Worm (Caenorhabditis elegans): ENCODE results near the gene Y53C12B.1.

The Y53C12B.1 gene

DNA sequence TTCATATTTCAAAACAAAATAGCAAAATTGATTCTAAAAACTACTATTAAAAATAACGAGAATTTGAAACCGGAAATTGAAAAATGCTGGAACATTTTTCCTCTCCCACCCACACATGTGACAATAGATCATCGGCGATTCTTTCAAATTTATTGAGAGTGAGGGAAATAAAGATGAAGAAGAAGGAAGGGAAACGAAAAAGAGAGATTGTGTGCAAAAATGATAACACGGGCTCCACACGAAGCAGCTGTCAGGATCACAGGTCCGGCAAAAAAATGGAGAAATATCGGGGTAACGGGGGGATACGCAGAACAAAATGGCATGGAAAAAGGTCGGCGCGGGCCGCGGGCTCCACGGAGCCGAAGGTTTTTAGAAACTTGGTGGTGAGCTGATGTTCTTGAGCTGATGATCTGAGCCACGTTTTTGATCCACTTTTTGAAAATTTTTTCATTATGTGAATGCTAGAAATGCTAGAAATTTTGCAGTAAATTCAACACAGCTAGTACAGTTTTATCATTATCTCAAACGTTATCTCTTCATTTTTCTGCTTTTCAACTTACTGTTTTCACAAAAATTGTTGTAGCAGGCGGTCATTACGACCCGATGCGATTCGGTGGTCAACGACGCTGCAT lies 11.9 kb upstream of the Y53C12B.1 start, which contains the start of gene shk-1:
Gene shk-1 (plus strand): TSS at position 582 of the 632 bp plus-strand sequence.
- TF ChIP-seq scrt-1 (GFP tag; IDR thresholded peaks at IDR 0.05): no peak
- TF ChIP-seq pes-1 (GFP tag; IDR thresholded peaks at IDR 0.05): no peak
- TF ChIP-seq hmg-4 (GFP tag; optimal IDR thresholded peaks at IDR 0.05): no peak
- TF ChIP-seq hmbx-1 (tag; optimal IDR thresholded peaks at IDR 0.05): no peak
- no peak for TF ChIP-seq sea-1 (GFP tag; conservative IDR thresholded peaks at IDR 0.05)
- TF ChIP-seq ama-1 (optimal IDR thresholded peaks at IDR 0.05): no peak
- TF ChIP-seq tra-4 (tag; optimal IDR thresholded peaks at IDR 0.05): no peak
- no peak for TF ChIP-seq tbx-37 (GFP tag; conservative IDR thresholded peaks at IDR 0.05)
- no peak for TF ChIP-seq flt-1 (GFP tag; IDR thresholded peaks at IDR 0.05)
- TF ChIP-seq hnd-1 (tag; optimal IDR thresholded peaks at IDR 0.05): no peak
- TF ChIP-seq B0310.2 (tag; optimal IDR thresholded peaks at IDR 0.05): no peak
- no peak for TF ChIP-seq aly-1 (tag; optimal IDR thresholded peaks at IDR 0.05)
- TF ChIP-seq ets-7 (tag; optimal IDR thresholded peaks at IDR 0.05): no peak
- TF ChIP-seq F13C5.2 (tag; optimal IDR thresholded peaks at IDR 0.05): no peak
- no peak for TF ChIP-seq ceh-36 (tag; optimal IDR thresholded peaks at IDR 0.05)
- TF ChIP-seq ceh-13 (GFP tag; optimal IDR thresholded peaks at IDR 0.05): no peak
- no peak for TF ChIP-seq tbx-11 (GFP tag; IDR thresholded peaks at IDR 0.05)

DNA sequence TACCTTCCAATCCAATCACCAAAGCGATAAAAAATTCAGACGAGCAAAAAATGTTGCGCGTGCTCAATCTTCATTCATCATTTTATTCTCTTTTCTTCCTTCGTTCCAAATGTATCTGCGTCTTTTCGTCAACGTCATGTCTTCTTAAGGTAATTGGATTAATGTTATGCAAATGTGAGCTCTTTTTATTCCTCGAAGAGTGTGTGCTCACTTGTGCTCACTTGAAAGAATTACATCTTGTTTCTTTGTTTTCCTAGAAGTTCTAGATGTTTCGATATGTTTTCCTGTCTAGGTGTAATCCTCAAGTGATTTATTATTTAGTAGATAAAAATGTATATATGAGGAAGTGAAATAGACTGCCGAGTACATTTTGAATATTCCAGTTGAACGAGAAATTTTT lies 9.5 kb upstream of the Y53C12B.1 start:
- TF ChIP-seq scrt-1 (GFP tag; IDR thresholded peaks at IDR 0.05): no peak
- no peak for TF ChIP-seq flt-1 (GFP tag; IDR thresholded peaks at IDR 0.05)
- TF ChIP-seq ceh-36 (tag; optimal IDR thresholded peaks at IDR 0.05): no peak
- TF ChIP-seq tbx-11 (GFP tag; IDR thresholded peaks at IDR 0.05): no peak
- TF ChIP-seq tra-4 (tag; optimal IDR thresholded peaks at IDR 0.05): no peak
- TF ChIP-seq hmg-4 (GFP tag; optimal IDR thresholded peaks at IDR 0.05): no peak
- no peak for TF ChIP-seq ceh-13 (GFP tag; optimal IDR thresholded peaks at IDR 0.05)
- no peak for TF ChIP-seq pes-1 (GFP tag; IDR thresholded peaks at IDR 0.05)
- TF ChIP-seq F13C5.2 (tag; optimal IDR thresholded peaks at IDR 0.05): no peak
- TF ChIP-seq B0310.2 (tag; optimal IDR thresholded peaks at IDR 0.05): no peak
- no peak for TF ChIP-seq hmbx-1 (tag; optimal IDR thresholded peaks at IDR 0.05)
- TF ChIP-seq ets-7 (tag; optimal IDR thresholded peaks at IDR 0.05): no peak
- TF ChIP-seq tbx-37 (GFP tag; conservative IDR thresholded peaks at IDR 0.05): no peak
- no peak for TF ChIP-seq ama-1 (optimal IDR thresholded peaks at IDR 0.05)
- no peak for TF ChIP-seq sea-1 (GFP tag; conservative IDR thresholded peaks at IDR 0.05)
- no peak for TF ChIP-seq aly-1 (tag; optimal IDR thresholded peaks at IDR 0.05)
- no peak for TF ChIP-seq hnd-1 (tag; optimal IDR thresholded peaks at IDR 0.05)

DNA sequence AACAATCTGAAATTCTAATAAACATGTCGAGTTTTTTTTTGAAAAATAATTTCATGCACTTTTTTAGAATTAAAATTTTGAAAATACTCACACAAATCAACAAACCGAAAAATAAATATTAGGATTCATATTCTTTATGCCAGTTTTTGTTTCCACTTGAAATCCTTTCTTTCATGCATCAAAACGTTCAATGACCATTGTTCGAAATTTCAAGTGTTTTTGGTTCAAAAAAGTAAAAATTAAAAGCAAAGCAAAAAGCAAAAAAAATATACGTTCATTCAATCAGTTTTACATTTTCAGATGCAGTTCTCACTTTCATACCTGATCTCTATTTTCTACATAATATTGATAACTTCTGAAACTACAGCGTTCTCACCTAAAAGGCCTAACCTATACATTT lies 7.9 kb upstream of the Y53C12B.1 start, which contains the start of gene ZK1321.1:
Gene ZK1321.1 (plus strand): TSS at position 301 of the 400 bp plus-strand sequence.
- TF ChIP-seq hnd-1 (tag; optimal IDR thresholded peaks at IDR 0.05): no peak
- TF ChIP-seq B0310.2 (tag; optimal IDR thresholded peaks at IDR 0.05): no peak
- no peak for TF ChIP-seq F13C5.2 (tag; optimal IDR thresholded peaks at IDR 0.05)
- TF ChIP-seq hmbx-1 (tag; optimal IDR thresholded peaks at IDR 0.05): no peak
- no peak for TF ChIP-seq pes-1 (GFP tag; IDR thresholded peaks at IDR 0.05)
- TF ChIP-seq tra-4 (tag; optimal IDR thresholded peaks at IDR 0.05): no peak
- TF ChIP-seq scrt-1 (GFP tag; IDR thresholded peaks at IDR 0.05): no peak
- TF ChIP-seq aly-1 (tag; optimal IDR thresholded peaks at IDR 0.05): no peak
- TF ChIP-seq sea-1 (GFP tag; conservative IDR thresholded peaks at IDR 0.05): no peak

ce11 chrII:9753056-9753455 lies 7.2 kb upstream of the Y53C12B.1 start, which contains the start of gene Y53C12B.7:
TSS of gene Y53C12B.7 (minus strand) at chrII:9753218.
- TF ChIP-seq ama-1 (optimal IDR thresholded peaks at IDR 0.05): no peak
- no peak for TF ChIP-seq ceh-36 (tag; optimal IDR thresholded peaks at IDR 0.05)
- TF ChIP-seq tra-4 (tag; optimal IDR thresholded peaks at IDR 0.05): no peak
- no peak for TF ChIP-seq hnd-1 (tag; optimal IDR thresholded peaks at IDR 0.05)
- no peak for TF ChIP-seq tbx-11 (GFP tag; IDR thresholded peaks at IDR 0.05)
- no peak for TF ChIP-seq tbx-37 (GFP tag; conservative IDR thresholded peaks at IDR 0.05)
- TF ChIP-seq hmbx-1 (tag; optimal IDR thresholded peaks at IDR 0.05): no peak
- TF ChIP-seq scrt-1 (GFP tag; IDR thresholded peaks at IDR 0.05): no peak
- no peak for TF ChIP-seq sea-1 (GFP tag; conservative IDR thresholded peaks at IDR 0.05)
- TF ChIP-seq ets-7 (tag; optimal IDR thresholded peaks at IDR 0.05): no peak
- no peak for TF ChIP-seq hmg-4 (GFP tag; optimal IDR thresholded peaks at IDR 0.05)
- no peak for TF ChIP-seq aly-1 (tag; optimal IDR thresholded peaks at IDR 0.05)
- no peak for TF ChIP-seq ceh-13 (GFP tag; optimal IDR thresholded peaks at IDR 0.05)

- no peak for TF ChIP-seq sea-1 (GFP tag; conservative IDR thresholded peaks at IDR 0.05)
- no peak for TF ChIP-seq tra-4 (tag; optimal IDR thresholded peaks at IDR 0.05)
- TF ChIP-seq hnd-1 (tag; optimal IDR thresholded peaks at IDR 0.05): no peak
- no peak for TF ChIP-seq hmg-4 (GFP tag; optimal IDR thresholded peaks at IDR 0.05)
- no peak for TF ChIP-seq tbx-11 (GFP tag; IDR thresholded peaks at IDR 0.05)
- TF ChIP-seq ets-7 (tag; optimal IDR thresholded peaks at IDR 0.05): no peak
- no peak for TF ChIP-seq tbx-37 (GFP tag; conservative IDR thresholded peaks at IDR 0.05)
- TF ChIP-seq flt-1 (GFP tag; IDR thresholded peaks at IDR 0.05): no peak
- no peak for TF ChIP-seq pes-1 (GFP tag; IDR thresholded peaks at IDR 0.05)
- no peak for TF ChIP-seq scrt-1 (GFP tag; IDR thresholded peaks at IDR 0.05)
- TF ChIP-seq hmbx-1 (tag; optimal IDR thresholded peaks at IDR 0.05): no peak
- no peak for TF ChIP-seq aly-1 (tag; optimal IDR thresholded peaks at IDR 0.05)
- TF ChIP-seq F13C5.2 (tag; optimal IDR thresholded peaks at IDR 0.05): no peak
- no peak for TF ChIP-seq ceh-36 (tag; optimal IDR thresholded peaks at IDR 0.05)
- TF ChIP-seq ceh-13 (GFP tag; optimal IDR thresholded peaks at IDR 0.05): no peak
- no peak for TF ChIP-seq ama-1 (optimal IDR thresholded peaks at IDR 0.05)
- no peak for TF ChIP-seq B0310.2 (tag; optimal IDR thresholded peaks at IDR 0.05)
Observed at ce11 chrII:9752278-9752677, 6.4 kb upstream of the Y53C12B.1 start.

DNA sequence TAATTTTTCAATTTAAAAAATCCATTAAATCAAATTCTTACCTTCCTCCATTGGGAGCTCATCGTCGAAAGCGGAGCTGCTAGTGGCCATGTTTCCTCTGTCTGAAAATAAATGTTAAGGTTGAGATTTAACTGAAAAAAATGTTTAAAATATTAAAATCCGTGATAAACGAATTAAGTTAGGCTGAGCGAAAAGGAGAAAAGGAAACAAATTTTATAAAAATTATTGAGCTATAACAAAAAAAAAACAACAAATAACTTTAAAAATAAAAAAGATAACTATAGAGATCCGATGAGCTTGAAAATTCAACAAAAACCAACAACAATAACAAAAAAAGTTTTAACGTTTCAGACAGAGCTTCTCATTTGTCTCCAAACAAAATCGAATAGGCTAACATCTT lies 3.1 kb downstream of the Y53C12B.1 start, which contains the start of gene pno-1:
Gene pno-1 (minus strand): TSS at position 101 of the 400 bp plus-strand sequence.
- TF ChIP-seq aly-1 (tag; optimal IDR thresholded peaks at IDR 0.05): no peak
- no peak for TF ChIP-seq hmg-4 (GFP tag; optimal IDR thresholded peaks at IDR 0.05)
- TF ChIP-seq ceh-13 (GFP tag; optimal IDR thresholded peaks at IDR 0.05): no peak
- no peak for TF ChIP-seq ets-7 (tag; optimal IDR thresholded peaks at IDR 0.05)
- TF ChIP-seq pes-1 (GFP tag; IDR thresholded peaks at IDR 0.05): no peak
- no peak for TF ChIP-seq hnd-1 (tag; optimal IDR thresholded peaks at IDR 0.05)
- TF ChIP-seq sea-1 (GFP tag; conservative IDR thresholded peaks at IDR 0.05): no peak
- no peak for TF ChIP-seq tra-4 (tag; optimal IDR thresholded peaks at IDR 0.05)
- TF ChIP-seq F13C5.2 (tag; optimal IDR thresholded peaks at IDR 0.05): no peak
- TF ChIP-seq tbx-11 (GFP tag; IDR thresholded peaks at IDR 0.05): no peak
- no peak for TF ChIP-seq tbx-37 (GFP tag; conservative IDR thresholded peaks at IDR 0.05)
- no peak for TF ChIP-seq hmbx-1 (tag; optimal IDR thresholded peaks at IDR 0.05)
